Worm (Caenorhabditis elegans) whole organism, L3 larva: Measurements from ENCODE around the gene tim-1.

Experiments
- elt-3 ChIP-seq, 3 experiments: fragments of 150-350 bp in 1 of 3; sonication (generic microtip) in 2 of 3; optimal IDR thresholded peaks; 2 replicates in 2 of 3; 4 replicates in 1 of 3; lab custom pipeline; 2014 to 2017; ENCODE audit warnings: missing biosample characterization in 3 of 3, missing genetic modification characterization in 3 of 3
- unc-62 ChIP-seq: fragments of 150-350 bp; sonication (generic microtip); optimal IDR thresholded peaks from 4 replicates; lab custom pipeline; 2014; ENCODE audit warnings: missing biosample characterization, missing genetic modification reagents, missing genetic modification characterization

DNA sequence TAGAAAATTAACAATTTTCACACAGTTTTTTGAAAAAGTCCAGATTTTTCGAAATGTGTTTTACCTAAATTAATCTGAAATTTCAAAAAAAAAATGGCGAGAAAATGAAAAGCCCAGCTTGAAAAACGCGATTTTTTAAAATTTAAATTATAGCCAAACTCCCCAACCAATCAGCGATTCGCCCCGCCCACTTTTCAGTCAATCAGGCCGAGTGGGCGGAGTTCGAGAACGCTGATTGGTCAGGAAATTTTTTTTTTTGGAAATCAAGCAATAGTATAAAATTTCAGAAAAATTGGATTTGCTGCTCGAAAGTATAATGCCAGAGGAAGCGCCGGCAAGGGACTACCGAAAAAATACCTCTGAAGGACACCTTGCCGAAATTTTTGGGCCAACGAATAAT lies 18.4 kb downstream of the tim-1 start:
- no peak for TF ChIP-seq elt-3 (tag; optimal IDR thresholded peaks at IDR 0.05; lab: Kevin White, UChicago)
- no peak for TF ChIP-seq unc-62 (GFP tag; lab: Kevin White, UChicago)
